Worm (Caenorhabditis elegans) whole organism, L1 larva: ENCODE results near the gene ora-1.

Source experiments
- C34B4.2 ChIP-seq: sonication (generic microtip); optimal IDR thresholded peaks from 2 replicates; lab custom pipeline; 2017; ENCODE audit warnings: mild to moderate bottlenecking, missing genetic modification characterization, missing compliant biosample characterization
- blmp-1 ChIP-seq: fragments of 150-350 bp; optimal IDR thresholded peaks from 2 replicates; lab custom pipeline; 2014; ENCODE audit warnings: missing biosample characterization, missing genetic modification characterization
- ceh-63 ChIP-seq: fragments of 200-800 bp; sonication (Bioruptor generic); optimal IDR thresholded peaks from 2 replicates; lab custom pipeline; 2018; ENCODE audit warnings: mild to moderate bottlenecking, missing genetic modification characterization, missing compliant biosample characterization
- ceh-90 ChIP-seq: sonication (generic microtip); optimal IDR thresholded peaks from 2 replicates; lab custom pipeline; 2016; ENCODE audit warnings: missing genetic modification characterization, missing compliant biosample characterization
- ces-1 ChIP-seq: fragments of 150-350 bp; optimal IDR thresholded peaks from 2 replicates; lab custom pipeline; 2014; ENCODE audit warnings: missing biosample characterization, missing genetic modification reagents, missing genetic modification characterization
- dpl-1 ChIP-seq, 3 experiments: fragments of 150-350 bp in 2 of 3; sonication (generic microtip) in 1 of 3; optimal IDR thresholded peaks; 2 replicates each; lab custom pipeline; 2014 to 2017; ENCODE audit warnings: missing biosample characterization in 3 of 3, missing genetic modification characterization in 3 of 3, missing genetic modification reagents in 3 of 3
- dsc-1 ChIP-seq: sonication (generic microtip); optimal IDR thresholded peaks from 2 replicates; lab custom pipeline; 2016; ENCODE audit warnings: mild to moderate bottlenecking, missing genetic modification characterization, missing compliant biosample characterization
- efl-1 ChIP-seq, 4 experiments: fragments of 150-350 bp; optimal IDR thresholded peaks in 3 of 4; peaks in 1 of 4; 1 replicate in 1 of 4; 2 replicates in 3 of 4; lab custom pipeline; 2014; ENCODE audit warnings: missing biosample characterization in 2 of 4, missing genetic modification characterization in 2 of 4, missing genetic modification reagents in 2 of 4
- ets-5 ChIP-seq: fragments of 200-800 bp; sonication (Bioruptor generic); IDR thresholded peaks from 2 replicates; pipeline ENCODE4 v1.3.6; 2022; ENCODE audit warnings: missing genetic modification characterization, missing compliant biosample characterization
- hlh-4 ChIP-seq: sonication (generic microtip); optimal IDR thresholded peaks from 2 replicates; lab custom pipeline; 2016; ENCODE audit warnings: mild to moderate bottlenecking, missing genetic modification characterization, missing compliant biosample characterization
- irx-1 ChIP-seq: sonication (generic microtip); optimal IDR thresholded peaks from 2 replicates; lab custom pipeline; 2016; ENCODE audit warnings: missing genetic modification characterization, missing compliant biosample characterization
- isw-1 ChIP-seq: fragments of 200-800 bp; sonication (Bioruptor generic); IDR thresholded peaks from 2 replicates; pipeline ENCODE4 v1.3.6; 2022; ENCODE audit warnings: missing genetic modification characterization, missing compliant biosample characterization
- lin-13 ChIP-seq: fragments of 150-350 bp; optimal IDR thresholded peaks from 2 replicates; lab custom pipeline; 2014; ENCODE audit warnings: missing biosample characterization, missing genetic modification reagents, missing genetic modification characterization
- lin-14 ChIP-seq: fragments of 200-800 bp; sonication (Bioruptor generic); optimal IDR thresholded peaks from 2 replicates; lab custom pipeline; 2018; ENCODE audit warnings: mild to moderate bottlenecking, missing genetic modification characterization, moderate library complexity, missing compliant biosample characterization
- lin-15B ChIP-seq: fragments of 150-350 bp; sonication (generic microtip); optimal IDR thresholded peaks from 3 replicates; lab custom pipeline; 2014; ENCODE audit warnings: missing biosample characterization, missing genetic modification characterization
- lin-35 ChIP-seq, 2 experiments: fragments of 150-350 bp; optimal IDR thresholded peaks; 2 replicates each; lab custom pipeline; 2014; ENCODE audit warnings: missing biosample characterization in 2 of 2, missing genetic modification characterization in 2 of 2, missing genetic modification reagents in 2 of 2
- lin-39 ChIP-seq: fragments of 150-350 bp; optimal IDR thresholded peaks from 2 replicates; lab custom pipeline; 2014; ENCODE audit warnings: missing biosample characterization, missing genetic modification reagents, missing genetic modification characterization
- lsy-2 ChIP-seq, 2 experiments: fragments of 150-350 bp; optimal IDR thresholded peaks; 2 replicates each; lab custom pipeline; 2014; ENCODE audit warnings: missing biosample characterization in 2 of 2, missing genetic modification characterization in 2 of 2
- mef-2 ChIP-seq: fragments of 150-350 bp; optimal IDR thresholded peaks from 2 replicates; lab custom pipeline; 2014; ENCODE audit warnings: missing biosample characterization, missing genetic modification characterization
- nhr-20 ChIP-seq: sonication (generic microtip); optimal IDR thresholded peaks from 2 replicates; lab custom pipeline; 2016; ENCODE audit warnings: mild to moderate bottlenecking, missing genetic modification characterization, missing compliant biosample characterization
- nhr-28 ChIP-seq: fragments of 150-350 bp; optimal IDR thresholded peaks from 2 replicates; lab custom pipeline; 2014; ENCODE audit warnings: missing biosample characterization, missing genetic modification characterization
- nhr-71 ChIP-seq: sonication (generic microtip); optimal IDR thresholded peaks from 2 replicates; lab custom pipeline; 2016; ENCODE audit warnings: mild to moderate bottlenecking, missing genetic modification characterization, moderate library complexity, missing compliant biosample characterization
- nhr-76 ChIP-seq: sonication (generic microtip); optimal IDR thresholded peaks from 2 replicates; lab custom pipeline; 2017; ENCODE audit warnings: missing biosample characterization, missing genetic modification characterization
- nhr-85 ChIP-seq: sonication (generic microtip); peaks from one replicate; lab custom pipeline; 2016; ENCODE audit warnings: missing genetic modification characterization, inconsistent platforms, missing compliant biosample characterization
- skn-1 ChIP-seq: fragments of 150-350 bp; optimal IDR thresholded peaks from 2 replicates; lab custom pipeline; 2014; ENCODE audit warnings: missing biosample characterization, missing genetic modification characterization
- snu-23 ChIP-seq: sonication (generic microtip); optimal IDR thresholded peaks from 2 replicates; lab custom pipeline; 2016; ENCODE audit warnings: missing genetic modification characterization, missing compliant biosample characterization
- sox-4 ChIP-seq: sonication (generic microtip); optimal IDR thresholded peaks from 2 replicates; lab custom pipeline; 2016; ENCODE audit warnings: missing genetic modification characterization, missing compliant biosample characterization
- sptf-1 ChIP-seq: fragments of 150-350 bp; optimal IDR thresholded peaks from 2 replicates; lab custom pipeline; 2014; ENCODE audit warnings: missing biosample characterization, missing genetic modification characterization
- unc-62 ChIP-seq: fragments of 150-350 bp; optimal IDR thresholded peaks from 2 replicates; lab custom pipeline; 2014; ENCODE audit warnings: missing biosample characterization, missing genetic modification reagents, missing genetic modification characterization
- unc-98 ChIP-seq: fragments of 200-800 bp; sonication (Bioruptor generic); IDR thresholded peaks from 2 replicates; pipeline ENCODE4 v1.3.6; 2022; ENCODE audit warnings: missing genetic modification characterization, missing compliant biosample characterization
- vab-15 ChIP-seq: sonication (generic microtip); optimal IDR thresholded peaks from 2 replicates; lab custom pipeline; 2017; ENCODE audit warnings: missing genotype, mild to moderate bottlenecking, missing genetic modification characterization, missing compliant biosample characterization
- xbp-1 ChIP-seq: sonication (generic microtip); optimal IDR thresholded peaks from 2 replicates; lab custom pipeline; 2016; ENCODE audit warnings: missing genetic modification characterization, missing compliant biosample characterization
- zip-4 ChIP-seq: fragments of 200-800 bp; sonication (Bioruptor generic); optimal IDR thresholded peaks from 2 replicates; lab custom pipeline; 2018; ENCODE audit warnings: mild to moderate bottlenecking, missing genetic modification characterization, moderate library complexity, missing compliant biosample characterization

The ora-1 gene

ce11 chrIV:7977452-7977940 is at the start of gene ora-1:
Gene ora-1 (plus strand): TSS chrIV:7977890.
- TF ChIP-seq blmp-1 (tag; lab: Kevin White, UChicago) (peak; percentile 62), sptf-1 (tag; lab: Kevin White, UChicago) (no peak), lin-13 (GFP tag; lab: Kevin White, UChicago) (no peak), ceh-63 (GFP tag; lab: Kevin White, UChicago) (no peak), nhr-28 (tag; lab: Kevin White, UChicago) (no peak), sox-4 (tag; lab: Kevin White, UChicago) (no peak), unc-98 (no peak), zip-4 (GFP tag; lab: Kevin White, UChicago) (no peak)

- TF ChIP-seq snu-23 (GFP tag; lab: Kevin White, UChicago) (no peak), nhr-71 (tag; lab: Kevin White, UChicago) (no peak), mef-2 (no peak), nhr-85 (tag; lab: Kevin White, UChicago) (no peak), skn-1 (no peak), lin-14 (GFP tag; lab: Kevin White, UChicago) (no peak), vab-15 (tag; lab: Kevin White, UChicago) (no peak), lin-39 (tag; lab: Kevin White, UChicago) (no peak), unc-62 (GFP tag; lab: Kevin White, UChicago) (no peak), hlh-4 (tag; lab: Kevin White, UChicago) (no peak), xbp-1 (tag; lab: Kevin White, UChicago) (no peak), efl-1 (optimal IDR thresholded peaks at IDR 0.05; lab: Kevin White, UChicago) (no peak), efl-1 (GFP tag; optimal IDR thresholded peaks at IDR 0.05 in 1 of 2; lab: Kevin White, UChicago) (no peak), isw-1 (no peak), ceh-90 (tag; lab: Kevin White, UChicago) (no peak), lin-15B (tag; lab: Kevin White, UChicago) (no peak), irx-1 (tag; lab: Kevin White, UChicago) (no peak)
- TF ChIP-seq, all 84 proteins: peak for 0
These were observed 45.8 kb upstream of the ora-1 start for ce11 chrIV:7931873-7932272.

ce11 chrIV:7933733-7934132 is 44.0 kb upstream of the ora-1 start, which contains the start of gene bbs-2:
Gene bbs-2 (plus strand): TSS chrIV:7934033.
- no peak for TF ChIP-seq ceh-63 (GFP tag; lab: Kevin White, UChicago)
- no peak for TF ChIP-seq lin-14 (GFP tag; lab: Kevin White, UChicago)
- TF ChIP-seq nhr-76: no peak
- no peak for TF ChIP-seq C34B4.2 (tag; lab: Kevin White, UChicago)
- no peak for TF ChIP-seq dpl-1 (GFP tag; optimal IDR thresholded peaks at IDR 0.05; lab: Kevin White, UChicago)

- TF ChIP-seq nhr-71 (tag; lab: Kevin White, UChicago) (no peak), snu-23 (GFP tag; lab: Kevin White, UChicago) (no peak), zip-4 (GFP tag; lab: Kevin White, UChicago) (no peak), dsc-1 (peak; percentile 67), isw-1 (no peak)
These were observed 38.9 kb upstream of the ora-1 start, which contains the start of gene F20D12.7 for ce11 chrIV:7938834-7939233. Gene F20D12.7 (minus strand): TSS chrIV:7938934.

- TF ChIP-seq nhr-76 (no peak), efl-1 (optimal IDR thresholded peaks at IDR 0.05; lab: Kevin White, UChicago) (no peak), efl-1 (GFP tag; optimal IDR thresholded peaks at IDR 0.05 in 1 of 2; lab: Kevin White, UChicago) (peak in 1 of 2 experiments; percentile 61)
These were observed 36.8 kb upstream of the ora-1 start, which contains the start of gene exc-9 for ce11 chrIV:7940919-7941318. Gene exc-9 (minus strand): TSS chrIV:7941019.

- peak; percentile 75 for TF ChIP-seq blmp-1 (tag; lab: Kevin White, UChicago)
- no peak for TF ChIP-seq ces-1 (GFP tag; lab: Kevin White, UChicago)
- TF ChIP-seq skn-1: no peak
- no peak for TF ChIP-seq C34B4.2 (tag; lab: Kevin White, UChicago)
- peak; percentile 10 to 51 (median 23) for TF ChIP-seq dpl-1 (GFP tag; optimal IDR thresholded peaks at IDR 0.05; lab: Kevin White, UChicago)
- peak; percentile 66 for TF ChIP-seq lin-14 (GFP tag; lab: Kevin White, UChicago)
- TF ChIP-seq lsy-2 (tag; optimal IDR thresholded peaks at IDR 0.05; lab: Kevin White, UChicago): peak in 1 of 2 experiments; percentile 27
- peak; percentile 29 for TF ChIP-seq snu-23 (GFP tag; lab: Kevin White, UChicago)
- peak; percentile 16 for TF ChIP-seq nhr-20 (tag; lab: Kevin White, UChicago)
- no peak for TF ChIP-seq mef-2
- TF ChIP-seq efl-1 (optimal IDR thresholded peaks at IDR 0.05; lab: Kevin White, UChicago): peak in 1 of 2 experiments; percentile 22
- peak; percentile 33 to 39 for TF ChIP-seq efl-1 (GFP tag; optimal IDR thresholded peaks at IDR 0.05 in 1 of 2; lab: Kevin White, UChicago)
- peak in 1 of 2 experiments; percentile 40 for TF ChIP-seq lin-35 (GFP tag; optimal IDR thresholded peaks at IDR 0.05; lab: Kevin White, UChicago)
- TF ChIP-seq ets-5: no peak
- peak; percentile 9 for TF ChIP-seq nhr-85 (tag; lab: Kevin White, UChicago)
- TF ChIP-seq nhr-71 (tag; lab: Kevin White, UChicago): peak; percentile 13
These were observed 34.4 kb upstream of the ora-1 start for ce11 chrIV:7943272-7943671.
